Fruit fly (Drosophila melanogaster): ENCODE results near the gene Edem1.

Edem1 gene

DNA sequence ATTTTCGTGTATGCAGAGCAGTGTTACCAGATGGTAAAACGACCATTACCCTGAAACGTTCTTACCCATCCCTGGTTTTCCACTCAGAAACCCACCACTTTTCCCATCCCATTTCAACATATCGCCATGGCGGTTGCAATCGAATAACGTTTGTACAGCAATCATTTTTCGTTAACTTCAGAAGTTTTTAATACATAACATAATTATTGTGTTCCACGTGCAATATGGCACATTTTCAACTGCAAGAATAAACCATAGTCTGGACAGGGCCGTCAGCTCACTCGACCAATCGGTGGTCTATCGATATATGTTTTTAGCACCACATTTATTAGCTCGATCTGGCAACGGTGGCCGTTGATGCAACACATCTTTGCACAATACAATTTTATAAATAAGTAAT, 18.7 kb downstream of the Edem1 start, which contains the start of the genes trr and mRpL16 (continued):
- no peak for TF ChIP-seq CG4707 (GFP tag; optimal IDR thresholded peaks at IDR 0.05)
- peak; percentile 32 for TF ChIP-seq tin (GFP tag; optimal IDR thresholded peaks at IDR 0.05)
- TF ChIP-seq abd-A (tag; optimal IDR thresholded peaks at IDR 0.05): no peak
- TF ChIP-seq HLH3B (GFP tag; IDR thresholded peaks at IDR 0.05): no peak
- TF ChIP-seq CG10462 (GFP tag; optimal IDR thresholded peaks at IDR 0.05): no peak
- peak; percentile 54; the same call in 2 of the 3 replicates for TF ChIP-seq HLH4C (GFP tag; IDR thresholded peaks at IDR 0.05; ENCODE audit: partially characterized antibody)
- TF ChIP-seq Bgb (GFP tag; IDR thresholded peaks at IDR 0.05; ENCODE audit: partially characterized antibody): peak; percentile 66
- TF ChIP-seq CG4730 (GFP tag; IDR thresholded peaks at IDR 0.05): no peak
- no peak for TF ChIP-seq p53 (GFP tag; optimal IDR thresholded peaks at IDR 0.05)
- TF ChIP-seq CG8478 (optimal IDR thresholded peaks at IDR 0.05): no peak
- TF ChIP-seq stwl (tag; optimal IDR thresholded peaks at IDR 0.05): peak; percentile 60
- no peak for TF ChIP-seq CG9876 (GFP tag; optimal IDR thresholded peaks at IDR 0.05)
- TF ChIP-seq CG9215 (GFP tag; IDR thresholded peaks at IDR 0.05): peak; percentile 44; the same call in 1 of the 2 replicates
- no peak for TF ChIP-seq Dfd (GFP tag; optimal IDR thresholded peaks at IDR 0.05)
- no peak for TF ChIP-seq ind (GFP tag; optimal IDR thresholded peaks at IDR 0.05)
- TF ChIP-seq corto (GFP tag; optimal IDR thresholded peaks at IDR 0.05): no peak
- no peak for TF ChIP-seq CG42726 (GFP tag; IDR thresholded peaks at IDR 0.05; ENCODE audit: partially characterized antibody)
- peak; percentile 58 for TF ChIP-seq CG7786 (GFP tag; optimal IDR thresholded peaks at IDR 0.05)
- peak; percentile 45 for TF ChIP-seq Nf-YC (tag; optimal IDR thresholded peaks at IDR 0.05)
- peak; percentile 24 for TF ChIP-seq dm (GFP tag; optimal IDR thresholded peaks at IDR 0.05)
- TF ChIP-seq CG8924 (tag; optimal IDR thresholded peaks at IDR 0.05): peak; percentile 67
- TF ChIP-seq usp (GFP tag; optimal IDR thresholded peaks at IDR 0.05): no peak
- no peak for TF ChIP-seq Gsc (GFP tag; IDR thresholded peaks at IDR 0.05)
- TF ChIP-seq phol (tag; optimal IDR thresholded peaks at IDR 0.05): peak; percentile 83
- peak; percentile 93 for TF ChIP-seq CG2116 (GFP tag; optimal IDR thresholded peaks at IDR 0.05)
- TF ChIP-seq CG9609 (GFP tag; optimal IDR thresholded peaks at IDR 0.05): peak; percentile 22
- TF ChIP-seq ham (GFP tag; IDR thresholded peaks at IDR 0.05): no peak
- TF ChIP-seq CG7987 (GFP tag; optimal IDR thresholded peaks at IDR 0.05): no peak
- TF ChIP-seq prd (optimal IDR thresholded peaks at IDR 0.05): no peak
- peak; percentile 58; the same call in 2 of the 3 replicates for TF ChIP-seq prd (GFP tag; IDR thresholded peaks at IDR 0.05)
- peak in 1 of 2 experiments; percentile 13 for TF ChIP-seq Hr51 (GFP tag; optimal IDR thresholded peaks at IDR 0.05)
- no peak for TF ChIP-seq Hey (tag; optimal IDR thresholded peaks at IDR 0.05)
- peak; percentile 31; the same call in 1 of the 2 replicates for TF ChIP-seq CG14667 (GFP tag; IDR thresholded peaks at IDR 0.05)
- TF ChIP-seq CG2199 (GFP tag; IDR thresholded peaks at IDR 0.05): no peak
- 0 out of 3 replicates have a peak, but pooled peaks have one; percentile 30 for TF ChIP-seq CG7357 (GFP tag; IDR thresholded peaks at IDR 0.05)
- no peak for TF ChIP-seq CG8089 (GFP tag; optimal IDR thresholded peaks at IDR 0.05)
- TF ChIP-seq cg (GFP tag; optimal IDR thresholded peaks at IDR 0.05): peak; percentile 7
- no peak for TF ChIP-seq CG17612 (GFP tag; IDR thresholded peaks at IDR 0.05)
- no peak for TF ChIP-seq Elba2 (GFP tag; optimal IDR thresholded peaks at IDR 0.05)
- TF ChIP-seq CG8388 (GFP tag; optimal IDR thresholded peaks at IDR 0.05): peak; percentile 26
- TF ChIP-seq D19A (tag; optimal IDR thresholded peaks at IDR 0.05): no peak
- TF ChIP-seq CG18764 (GFP tag; optimal IDR thresholded peaks at IDR 0.05): no peak
- peak in 1 of 2 experiments; percentile 24 for TF ChIP-seq crp (GFP tag; optimal IDR thresholded peaks at IDR 0.05)
- peak; percentile 75 for TF ChIP-seq Dref (GFP tag; IDR thresholded peaks at IDR 0.05)
- peak; percentile 39; the same call in 1 of the 2 replicates for TF ChIP-seq Ptx1 (GFP tag; IDR thresholded peaks at IDR 0.05)
- peak; percentile 41 for TF ChIP-seq CG1792 (GFP tag; optimal IDR thresholded peaks at IDR 0.05)
- no peak for TF ChIP-seq Nf-YB (GFP tag; optimal IDR thresholded peaks at IDR 0.05)
- TF ChIP-seq shn (GFP tag; optimal IDR thresholded peaks at IDR 0.05): peak; percentile 23
- TF ChIP-seq Poxn (GFP tag; IDR thresholded peaks at IDR 0.05): no peak
- TF ChIP-seq cas (GFP tag; IDR thresholded peaks at IDR 0.05): no peak
- no peak for TF ChIP-seq CG31441 (GFP tag; IDR thresholded peaks at IDR 0.05)
- TF ChIP-seq CG17328 (GFP tag; IDR thresholded peaks at IDR 0.05): no peak
